Worm (Caenorhabditis elegans) whole organism, L1 larva: Measurements from ENCODE around the gene sto-3.

Experiments used
- aly-2 ChIP-seq: fragments of 150-350 bp; optimal IDR thresholded peaks from 2 replicates; lab custom pipeline; 2014; ENCODE audit warnings: missing biosample characterization, missing genetic modification characterization
- snu-23 ChIP-seq: sonication (generic microtip); optimal IDR thresholded peaks from 2 replicates; lab custom pipeline; 2016; ENCODE audit warnings: missing genetic modification characterization, missing compliant biosample characterization
- swsn-7 ChIP-seq: sonication (generic microtip); optimal IDR thresholded peaks from 2 replicates; lab custom pipeline; 2016; ENCODE audit warnings: missing genetic modification characterization, missing compliant biosample characterization
- zag-1 ChIP-seq: fragments of 150-350 bp; optimal IDR thresholded peaks from 2 replicates; lab custom pipeline; 2014; ENCODE audit warnings: missing biosample characterization, missing genetic modification characterization

DNA sequence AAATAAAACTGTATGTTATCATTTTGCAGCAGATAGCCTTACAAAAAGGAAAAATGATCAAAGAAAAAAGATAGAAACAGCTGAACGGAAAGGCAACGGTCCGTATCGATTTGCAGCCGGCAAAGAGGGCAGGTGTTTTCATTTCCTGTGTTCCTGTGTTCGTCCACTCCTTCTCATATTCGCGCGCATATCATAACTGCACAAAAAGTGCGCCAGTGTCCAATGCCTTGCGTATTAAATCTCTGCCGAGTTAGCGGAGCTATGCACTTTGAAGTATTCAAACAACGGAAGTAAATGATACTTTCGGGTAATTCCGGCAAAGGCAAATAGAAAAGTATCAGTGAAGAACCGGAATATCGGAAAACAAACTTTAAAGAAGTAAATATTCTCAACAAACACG is 40.7 kb upstream of the sto-3 start:
- TF ChIP-seq zag-1: no peak
- TF ChIP-seq swsn-7 (tag; lab: Kevin White, UChicago): no peak
- no peak for TF ChIP-seq aly-2 (tag; lab: Kevin White, UChicago)
- TF ChIP-seq snu-23 (GFP tag; lab: Kevin White, UChicago): no peak
